Fruit fly (Drosophila melanogaster) whole organism, wandering third instar larva: ENCODE results near the gene elB.

Source experiments
- Abd-B ChIP-seq: fragments of >200 bp; optimal IDR thresholded peaks from 2 replicates; lab custom pipeline; 2017; ENCODE audit warnings: missing biosample characterization, missing genetic modification characterization
- Dfd ChIP-seq: fragments of >200 bp; optimal IDR thresholded peaks from 2 replicates; lab custom pipeline; 2017; ENCODE audit warnings: missing biosample characterization, missing genetic modification characterization
- HLH106 ChIP-seq: fragments of 200-800 bp; optimal IDR thresholded peaks from 3 replicates; lab custom pipeline; 2019; ENCODE audit warnings: missing biosample characterization, mild to moderate bottlenecking, missing genetic modification characterization, moderate library complexity
- Jra ChIP-seq: sonication (Bioruptor generic); optimal IDR thresholded peaks from 2 replicates; lab custom pipeline; 2016; ENCODE audit warnings: missing biosample characterization, missing genetic modification characterization
- Mio ChIP-seq: sonication (Bioruptor generic); optimal IDR thresholded peaks from 2 replicates; lab custom pipeline; 2016; ENCODE audit warnings: missing biosample characterization, missing genetic modification characterization
- Myc ChIP-seq: fragments of >200 bp; optimal IDR thresholded peaks from 2 replicates; lab custom pipeline; 2017
- br ChIP-seq: fragments of 200-800 bp; sonication (Bioruptor generic); optimal IDR thresholded peaks from 2 replicates; lab custom pipeline; 2016; ENCODE audit warnings: missing biosample characterization, missing genetic modification characterization
- dmrt93B ChIP-seq: fragments of 200-800 bp; sonication (Bioruptor generic); optimal IDR thresholded peaks from 2 replicates; lab custom pipeline; 2018; ENCODE audit warnings: missing biosample characterization, mild to moderate bottlenecking, missing genetic modification characterization
- dsf ChIP-seq: sonication (Bioruptor generic); optimal IDR thresholded peaks from 2 replicates; lab custom pipeline; 2016; ENCODE audit warnings: missing biosample characterization, missing genetic modification characterization, borderline replicate concordance
- tai ChIP-seq: sonication (Bioruptor generic); optimal IDR thresholded peaks from 2 replicates; lab custom pipeline; 2016; ENCODE audit warnings: missing biosample characterization, missing genetic modification characterization
- usp ChIP-seq: fragments of >200 bp; optimal IDR thresholded peaks from 2 replicates; lab custom pipeline; 2017; ENCODE audit warnings: missing biosample characterization, missing genetic modification characterization

dm6 chr2L:14409428-14409933, at the start of gene elB:
- TF ChIP-seq dsf (GFP tag; lab: Kevin White, UChicago) = no peak
- no peak for TF ChIP-seq tai (GFP tag; lab: Kevin White, UChicago)
- no peak for TF ChIP-seq dmrt93B (GFP tag; lab: Kevin White, UChicago)
- no peak for TF ChIP-seq br (GFP tag; lab: Kevin White, UChicago)
- TF ChIP-seq HLH106 = no peak
- no peak for TF ChIP-seq Mio
- no peak for TF ChIP-seq Myc (lab: Kevin White, UChicago)
- peak; percentile 8 for TF ChIP-seq Jra (GFP tag; lab: Kevin White, UChicago)
- no peak for TF ChIP-seq usp (GFP tag; lab: Kevin White, UChicago)
- no peak for TF ChIP-seq Abd-B
- no peak for TF ChIP-seq Dfd (GFP tag; lab: Kevin White, UChicago)
